Worm (Caenorhabditis elegans): ENCODE results near the gene srh-185.

ce11 chrV:3112198-3112597 lies 46.2 kb downstream of the srh-185 start:
- TF ChIP-seq ama-1 (optimal IDR thresholded peaks at IDR 0.05) (no peak), tbx-11 (GFP tag; IDR thresholded peaks at IDR 0.05) (no peak), pes-1 (GFP tag; IDR thresholded peaks at IDR 0.05) (no peak), scrt-1 (GFP tag; IDR thresholded peaks at IDR 0.05) (no peak), tra-4 (tag; optimal IDR thresholded peaks at IDR 0.05) (no peak), tbx-37 (GFP tag; conservative IDR thresholded peaks at IDR 0.05) (no peak), hmg-4 (GFP tag; optimal IDR thresholded peaks at IDR 0.05) (no peak), ets-7 (tag; optimal IDR thresholded peaks at IDR 0.05) (no peak), ceh-13 (GFP tag; optimal IDR thresholded peaks at IDR 0.05) (no peak), flt-1 (GFP tag; IDR thresholded peaks at IDR 0.05) (no peak), sea-1 (GFP tag; conservative IDR thresholded peaks at IDR 0.05) (no peak)
